Worm (Caenorhabditis elegans): ENCODE measurements around the gene F56C3.4.

F56C3.4 gene

DNA sequence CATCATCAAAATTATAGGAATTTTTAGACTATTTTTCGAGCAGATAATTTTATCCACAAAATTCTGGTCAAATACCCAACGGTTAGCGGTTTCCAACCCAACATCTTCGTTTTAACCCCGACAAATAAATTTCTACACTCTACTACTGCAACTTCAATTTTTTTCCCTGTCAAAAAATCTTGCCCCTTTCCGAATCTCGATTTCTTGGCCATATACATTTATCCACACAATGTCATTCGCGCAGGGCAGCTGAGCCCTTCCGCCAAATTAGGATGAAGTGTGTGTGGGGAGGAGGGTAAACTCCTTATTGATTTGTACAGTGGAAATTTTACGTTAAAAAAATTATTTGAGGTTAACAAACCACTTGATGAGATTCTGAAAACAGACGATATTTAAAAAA lies 15.7 kb downstream of the F56C3.4 start (continued):
- TF ChIP-seq ceh-27 (GFP tag; optimal IDR thresholded peaks at IDR 0.05) (peak; percentile 98), snpc-1.3 (tag; optimal IDR thresholded peaks at IDR 0.05; ENCODE audit: insufficient read depth) (peak; percentile 14), F23B12.7 (tag; optimal IDR thresholded peaks at IDR 0.05; ENCODE audit: insufficient read depth) (peak; percentile 94), lin-40 (tag; optimal IDR thresholded peaks at IDR 0.05) (peak; percentile 99), B0019.2 (GFP tag; conservative IDR thresholded peaks at IDR 0.05) (no peak), hsf-1 (GFP tag; IDR thresholded peaks at IDR 0.05) (no peak), unc-62 (GFP tag; optimal IDR thresholded peaks at IDR 0.05) (peak; percentile 19), ets-4 (GFP tag; optimal IDR thresholded peaks at IDR 0.05) (peak; percentile 94), atf-7 (tag; optimal IDR thresholded peaks at IDR 0.05) (peak; percentile 94), F37B4.10 (GFP tag; IDR thresholded peaks at IDR 0.05) (0 out of 2 replicates have a peak, but pooled peaks have one; percentile 8), cebp-2 (GFP tag; IDR thresholded peaks at IDR 0.05) (peak; percentile 98), repo-1 (tag; optimal IDR thresholded peaks at IDR 0.05) (peak; percentile 96), lsy-27 (tag; optimal IDR thresholded peaks at IDR 0.05; ENCODE audit: borderline replicate concordance, insufficient read depth) (peak; percentile 50), athp-1 (tag; optimal IDR thresholded peaks at IDR 0.05) (no peak), bed-2 (GFP tag; IDR thresholded peaks at IDR 0.05) (peak; percentile 32; the same call in 1 of the 2 replicates), madf-6 (GFP tag; IDR thresholded peaks at IDR 0.05) (no peak; the same call in 1 of the 2 replicates), F52B5.7 (tag; optimal IDR thresholded peaks at IDR 0.05) (no peak)

ce11 chrX:1344321-1344720 lies 16.2 kb downstream of the F56C3.4 start, which contains the start of gene ins-39:
ins-39 (minus strand) TSS chrX:1344421.
- no peak for TF ChIP-seq rec-8 (tag; optimal IDR thresholded peaks at IDR 0.05)
- no peak for TF ChIP-seq nhr-80 (tag; optimal IDR thresholded peaks at IDR 0.05)
- no peak for TF ChIP-seq zfh-2 (GFP tag; conservative IDR thresholded peaks at IDR 0.05)
- TF ChIP-seq ceh-100 (GFP tag; IDR thresholded peaks at IDR 0.05) = no peak
- TF ChIP-seq ceh-79 (tag; optimal IDR thresholded peaks at IDR 0.05) = no peak
- TF ChIP-seq unc-62 (GFP tag; optimal IDR thresholded peaks at IDR 0.05) = no peak
- TF ChIP-seq bed-1 (GFP tag; IDR thresholded peaks at IDR 0.05) = no peak
- TF ChIP-seq dox-1 (GFP tag; IDR thresholded peaks at IDR 0.05) = no peak
- no peak for TF ChIP-seq madf-3 (GFP tag; IDR thresholded peaks at IDR 0.05)
- no peak for TF ChIP-seq B0019.2 (GFP tag; conservative IDR thresholded peaks at IDR 0.05)
- no peak for TF ChIP-seq nhr-120 (GFP tag; IDR thresholded peaks at IDR 0.05)
- TF ChIP-seq F49E8.2 (tag; optimal IDR thresholded peaks at IDR 0.05; ENCODE audit: insufficient read depth) = no peak
- TF ChIP-seq unc-130 (GFP tag; optimal IDR thresholded peaks at IDR 0.05) = no peak
- no peak for TF ChIP-seq sptf-2 (GFP tag; optimal IDR thresholded peaks at IDR 0.05)
- TF ChIP-seq atf-7 (tag; optimal IDR thresholded peaks at IDR 0.05) = no peak
- TF ChIP-seq ceh-40 (GFP tag; IDR thresholded peaks at IDR 0.05) = no peak
- TF ChIP-seq lin-35 (GFP tag; optimal IDR thresholded peaks at IDR 0.05) = no peak

ce11 chrX:1338906-1339673 lies 21.4 kb downstream of the F56C3.4 start:
- TF ChIP-seq aptf-2 (GFP tag; conservative IDR thresholded peaks at IDR 0.05) = no peak
- TF ChIP-seq lag-1 (GFP tag; IDR thresholded peaks at IDR 0.05) = no peak
- TF ChIP-seq ceh-58 (GFP tag; IDR thresholded peaks at IDR 0.05) = no peak
- TF ChIP-seq gei-17 (GFP tag; optimal IDR thresholded peaks at IDR 0.05) = peak; percentile 77
- no peak for TF ChIP-seq attf-6 (GFP tag; IDR thresholded peaks at IDR 0.05)
- TF ChIP-seq C17E4.6 (GFP tag; IDR thresholded peaks at IDR 0.05) = no peak
- TF ChIP-seq F23B12.7 (tag; optimal IDR thresholded peaks at IDR 0.05; ENCODE audit: insufficient read depth) = no peak
- TF ChIP-seq ccch-3 (GFP tag; optimal IDR thresholded peaks at IDR 0.05) = no peak
- 0 out of 2 replicates have a peak, but pooled peaks have one; percentile 13 for TF ChIP-seq K11D2.4 (GFP tag; IDR thresholded peaks at IDR 0.05)
- TF ChIP-seq ztf-25 (GFP tag; IDR thresholded peaks at IDR 0.05) = no peak
- TF ChIP-seq akir-1 (GFP tag; optimal IDR thresholded peaks at IDR 0.05) = no peak
- no peak for TF ChIP-seq ztf-22 (GFP tag; optimal IDR thresholded peaks at IDR 0.05)
- peak; percentile 29 for TF ChIP-seq ZK185.1 (tag; optimal IDR thresholded peaks at IDR 0.05; ENCODE audit: poor library complexity, severe bottlenecking)
- no peak for TF ChIP-seq pbrm-1 (GFP tag; IDR thresholded peaks at IDR 0.05)
- no peak for TF ChIP-seq dpl-1 (GFP tag; optimal IDR thresholded peaks at IDR 0.05)

Data from whole organism, young adult.